Fruit fly (Drosophila melanogaster): ENCODE results near the gene CG14313.
A peak's percentile ranks its signal among the peaks of the same experiment; 100 is the strongest.

CG14313 gene

DNA sequence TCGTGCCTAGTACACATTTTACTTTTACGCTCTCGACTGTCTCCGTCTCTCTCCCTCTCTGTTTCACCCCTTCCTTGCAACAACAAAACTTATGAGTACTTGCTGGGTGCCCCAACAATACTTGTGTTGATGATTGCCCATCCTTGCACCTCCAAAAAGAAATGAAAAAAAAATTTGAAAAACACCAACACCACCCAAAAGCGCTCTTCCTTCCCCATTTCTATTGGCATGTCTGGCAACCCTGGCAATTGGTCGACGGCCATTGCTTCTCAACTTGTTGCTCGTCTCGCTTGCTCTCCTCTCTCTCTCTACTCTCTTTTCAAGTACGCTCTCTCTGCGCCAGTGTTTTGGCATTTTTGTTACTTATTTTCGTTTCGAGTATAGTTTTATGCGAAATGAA, 23.4 kb downstream of the CG14313 start (continued):
- no peak for TF ChIP-seq Atf6 (GFP tag; IDR thresholded peaks at IDR 0.05)
- no peak for TF ChIP-seq CG16863 (GFP tag; optimal IDR thresholded peaks at IDR 0.05)
- no peak for TF ChIP-seq CG16815 (GFP tag; optimal IDR thresholded peaks at IDR 0.05)
- peak; percentile 5 for TF ChIP-seq CG12659 (GFP tag; optimal IDR thresholded peaks at IDR 0.05)
- no peak for TF ChIP-seq tx (GFP tag; optimal IDR thresholded peaks at IDR 0.05)
- TF ChIP-seq al (GFP tag; IDR thresholded peaks at IDR 0.05), result no peak
- no peak for TF ChIP-seq Lim3 (GFP tag; IDR thresholded peaks at IDR 0.05)
- TF ChIP-seq CG8478 (optimal IDR thresholded peaks at IDR 0.05), result no peak
- peak; percentile 23 for TF ChIP-seq CG7839 (tag; optimal IDR thresholded peaks at IDR 0.05)
- no peak for TF ChIP-seq zfh1 (GFP tag; IDR thresholded peaks at IDR 0.05)
- no peak for TF ChIP-seq sd (tag; optimal IDR thresholded peaks at IDR 0.05)
- peak; percentile 74 for TF ChIP-seq Rfx (GFP tag; IDR thresholded peaks at IDR 0.05)
- peak; percentile 3 for TF ChIP-seq HLH54F (GFP tag; optimal IDR thresholded peaks at IDR 0.05)
- TF ChIP-seq zen (tag; optimal IDR thresholded peaks at IDR 0.05), result no peak
- peak; percentile 29; the same call in 1 of the 2 replicates for TF ChIP-seq Drgx (GFP tag; IDR thresholded peaks at IDR 0.05)
- peak; percentile 88 for TF ChIP-seq yki (optimal IDR thresholded peaks at IDR 0.05)
- TF ChIP-seq HLH3B (GFP tag; IDR thresholded peaks at IDR 0.05), result no peak
- TF ChIP-seq danr (GFP tag; IDR thresholded peaks at IDR 0.05), result no peak
- no peak for TF ChIP-seq bigmax (GFP tag; optimal IDR thresholded peaks at IDR 0.05)
- peak; percentile 47 for TF ChIP-seq Nf-YC (tag; optimal IDR thresholded peaks at IDR 0.05)
- TF ChIP-seq CG9437 (GFP tag; optimal IDR thresholded peaks at IDR 0.05), result no peak
- TF ChIP-seq ind (GFP tag; optimal IDR thresholded peaks at IDR 0.05), result no peak
- peak; percentile 89 for TF ChIP-seq Med (GFP tag)
- peak; percentile 16; the same call in 1 of the 2 replicates for TF ChIP-seq lmd (GFP tag; IDR thresholded peaks at IDR 0.05)
- no peak for TF ChIP-seq mld (GFP tag; IDR thresholded peaks at IDR 0.05; ENCODE audit: partially characterized antibody)
- no peak for TF ChIP-seq tap (tag; optimal IDR thresholded peaks at IDR 0.05)
- no peak for TF ChIP-seq odd (GFP tag; optimal IDR thresholded peaks at IDR 0.05)
- 0 out of 3 replicates have a peak, but pooled peaks have one; percentile 5 for TF ChIP-seq CG17361 (GFP tag; IDR thresholded peaks at IDR 0.05)
- no peak for TF ChIP-seq CG17612 (GFP tag; IDR thresholded peaks at IDR 0.05)
- TF ChIP-seq C15 (GFP tag; IDR thresholded peaks at IDR 0.05), result no peak
- TF ChIP-seq CG6272 (GFP tag; IDR thresholded peaks at IDR 0.05), result no peak
- TF ChIP-seq CG8359 (GFP tag; optimal IDR thresholded peaks at IDR 0.05; ENCODE audit: borderline replicate concordance), result no peak
- TF ChIP-seq Dref (GFP tag; IDR thresholded peaks at IDR 0.05), result peak; percentile 27; the same call in 1 of the 2 replicates
- TF ChIP-seq sug (tag; optimal IDR thresholded peaks at IDR 0.05), result no peak
- TF ChIP-seq Optix (GFP tag; IDR thresholded peaks at IDR 0.05), result no peak
- no peak for TF ChIP-seq h (optimal IDR thresholded peaks at IDR 0.05)
- TF ChIP-seq twi (tag; optimal IDR thresholded peaks at IDR 0.05), result no peak
- peak; percentile 3 for TF ChIP-seq CG14710 (tag; optimal IDR thresholded peaks at IDR 0.05)
- TF ChIP-seq her (GFP tag; optimal IDR thresholded peaks at IDR 0.05), result peak; percentile 34
- no peak for TF ChIP-seq Lhr (GFP tag; optimal IDR thresholded peaks at IDR 0.05)
- no peak for TF ChIP-seq CG17802 (tag; optimal IDR thresholded peaks at IDR 0.05)
- no peak for TF ChIP-seq gcm2 (GFP tag; optimal IDR thresholded peaks at IDR 0.05)
- no peak for TF ChIP-seq Dfd (GFP tag; optimal IDR thresholded peaks at IDR 0.05)
- no peak for TF ChIP-seq ems (GFP tag; optimal IDR thresholded peaks at IDR 0.05)
- no peak for TF ChIP-seq CG11398 (GFP tag; optimal IDR thresholded peaks at IDR 0.05)
- no peak for TF ChIP-seq vnd (GFP tag; IDR thresholded peaks at IDR 0.05; ENCODE audit: partially characterized antibody)
- peak; percentile 7 for TF ChIP-seq cwo (GFP tag; optimal IDR thresholded peaks at IDR 0.05)
- TF ChIP-seq D (optimal IDR thresholded peaks at IDR 0.05), result no peak
- TF ChIP-seq D (GFP tag; optimal IDR thresholded peaks at IDR 0.05), result no peak
- no peak for TF ChIP-seq ab (GFP tag; optimal IDR thresholded peaks at IDR 0.05)
- peak; percentile 3 for TF ChIP-seq CHES-1-like (GFP tag; optimal IDR thresholded peaks at IDR 0.05)
- no peak for TF ChIP-seq disco-r (GFP tag; optimal IDR thresholded peaks at IDR 0.05)
- TF ChIP-seq nmo (GFP tag; optimal IDR thresholded peaks at IDR 0.05), result no peak
- TF ChIP-seq NC2α (GFP tag; optimal IDR thresholded peaks at IDR 0.05), result no peak
